Worm (Caenorhabditis elegans) whole organism, young adult: Measurements from ENCODE around the gene ubc-22.

Source experiments
- B0019.2 ChIP-seq: fragments of 200-800 bp; sonication (Bioruptor generic); conservative IDR thresholded peaks from 2 replicates; pipeline ENCODE4 v1.3.6; 2022; ENCODE audit warnings: missing genetic modification reagents, missing genetic modification characterization, missing compliant biosample characterization
- B0261.1 ChIP-seq: sonication (generic microtip); optimal IDR thresholded peaks from 2 replicates; lab custom pipeline; 2016; ENCODE audit warnings: mild to moderate bottlenecking, missing genetic modification characterization, moderate library complexity, missing compliant biosample characterization
- D2030.7 ChIP-seq: fragments of 200-800 bp; sonication (Bioruptor generic); IDR thresholded peaks from 2 replicates; pipeline ENCODE4 v1.3.6; 2022; ENCODE audit warnings: missing genetic modification reagents, missing genetic modification characterization, missing compliant biosample characterization
- F23B12.7 ChIP-seq: sonication (generic microtip); optimal IDR thresholded peaks from 2 replicates; lab custom pipeline; 2017; ENCODE audit warnings: missing genetic modification characterization, mild to moderate bottlenecking, missing compliant biosample characterization, antibody characterized with exemption, moderate library complexity; ENCODE audit not compliant: insufficient read depth
- F37B4.10 ChIP-seq: fragments of 200-800 bp; sonication (Bioruptor generic); IDR thresholded peaks from 2 replicates; pipeline ENCODE4 v1.3.6; 2022; ENCODE audit warnings: missing genetic modification characterization, missing compliant biosample characterization
- F39B2.1 ChIP-seq: fragments of 200-800 bp; sonication (Bioruptor generic); IDR thresholded peaks from 2 replicates; pipeline ENCODE4 v1.3.6; 2022; ENCODE audit warnings: missing genetic modification reagents, missing genetic modification characterization, missing compliant biosample characterization
- F57A8.1 ChIP-seq: fragments of 200-800 bp; sonication (Bioruptor generic); optimal IDR thresholded peaks from 2 replicates; lab custom pipeline; 2018; ENCODE audit warnings: mild to moderate bottlenecking, missing genetic modification characterization, moderate library complexity, missing compliant biosample characterization
- F57C9.4 ChIP-seq: sonication (generic microtip); optimal IDR thresholded peaks from 2 replicates; lab custom pipeline; 2017; ENCODE audit warnings: mild to moderate bottlenecking, missing genetic modification characterization, missing compliant biosample characterization
- K12H6.12 ChIP-seq: fragments of 200-800 bp; sonication (Bioruptor generic); optimal IDR thresholded peaks from 2 replicates; lab custom pipeline; 2018; ENCODE audit warnings: mild to moderate bottlenecking, missing genetic modification characterization, missing compliant biosample characterization
- Y53F4B.3 ChIP-seq: fragments of 200-800 bp; sonication (Bioruptor generic); IDR thresholded peaks from 2 replicates; pipeline ENCODE4 v1.3.6; 2022; ENCODE audit warnings: missing genetic modification reagents, missing genetic modification characterization, missing compliant biosample characterization
- Y67H2A.10 ChIP-seq: fragments of 200-800 bp; sonication (Bioruptor generic); conservative IDR thresholded peaks from 2 replicates; pipeline ENCODE4 v1.3.6; 2022; ENCODE audit warnings: missing genetic modification reagents, missing genetic modification characterization, missing compliant biosample characterization
- Y95B8A.8 ChIP-seq: fragments of 200-800 bp; sonication (Bioruptor generic); IDR thresholded peaks from 2 replicates; pipeline ENCODE4 v1.3.6; 2022; ENCODE audit warnings: missing genetic modification reagents, missing genetic modification characterization, missing compliant biosample characterization
- ZK185.1 ChIP-seq: sonication (generic microtip); optimal IDR thresholded peaks from 2 replicates; lab custom pipeline; 2016; ENCODE audit warnings: mild to moderate bottlenecking, missing genetic modification characterization, missing compliant biosample characterization; ENCODE audit not compliant: poor library complexity, severe bottlenecking
- atf-7 ChIP-seq: sonication (generic microtip); optimal IDR thresholded peaks from 2 replicates; lab custom pipeline; 2017; ENCODE audit warnings: mild to moderate bottlenecking, missing genetic modification characterization, missing compliant biosample characterization
- athp-1 ChIP-seq: sonication (generic microtip); optimal IDR thresholded peaks from 2 replicates; lab custom pipeline; 2017; ENCODE audit warnings: mild to moderate bottlenecking, missing genetic modification characterization, missing compliant biosample characterization
- attf-3 ChIP-seq: fragments of 200-800 bp; sonication (Bioruptor generic); conservative IDR thresholded peaks from 2 replicates; pipeline ENCODE4 v1.3.6; 2022; ENCODE audit warnings: missing genetic modification reagents, missing genetic modification characterization, missing compliant biosample characterization
- ccch-3 ChIP-seq: fragments of 200-800 bp; sonication (Bioruptor generic); optimal IDR thresholded peaks from 2 replicates; lab custom pipeline; 2018; ENCODE audit warnings: mild to moderate bottlenecking, missing genetic modification characterization, missing compliant biosample characterization
- cebp-1 ChIP-seq, 2 experiments: fragments of 200-800 bp in 1 of 2; sonication (Bioruptor generic) in 1 of 2; sonication (generic microtip) in 1 of 2; IDR thresholded peaks in 1 of 2; optimal IDR thresholded peaks in 1 of 2; 2 replicates each; pipeline versions ENCODE4 v1.3.6 to Lab custom; 2017 to 2022; ENCODE audit warnings: missing compliant biosample characterization in 2 of 2, missing genetic modification characterization in 2 of 2, mild to moderate bottlenecking in 1 of 2, missing genetic modification reagents in 1 of 2, moderate library complexity in 1 of 2
- cebp-2 ChIP-seq: fragments of 200-800 bp; sonication (Bioruptor generic); IDR thresholded peaks from 2 replicates; pipeline ENCODE4 v1.3.6; 2022; ENCODE audit warnings: missing genetic modification characterization, missing compliant biosample characterization
- ceh-100 ChIP-seq: fragments of 200-800 bp; sonication (Bioruptor generic); IDR thresholded peaks from 2 replicates; pipeline ENCODE4 v1.3.6; 2022; ENCODE audit warnings: missing genetic modification reagents, missing genetic modification characterization, missing compliant biosample characterization
- ceh-27 ChIP-seq: fragments of 200-800 bp; sonication (Bioruptor generic); optimal IDR thresholded peaks from 2 replicates; lab custom pipeline; 2018; ENCODE audit warnings: mild to moderate bottlenecking, missing genetic modification characterization, moderate library complexity, missing compliant biosample characterization
- ceh-58 ChIP-seq: fragments of 200-800 bp; sonication (Bioruptor generic); IDR thresholded peaks from 2 replicates; pipeline ENCODE4 v1.3.6; 2022; ENCODE audit warnings: missing genetic modification characterization, missing compliant biosample characterization
- ceh-79 ChIP-seq: sonication (generic microtip); optimal IDR thresholded peaks from 2 replicates; lab custom pipeline; 2017; ENCODE audit warnings: mild to moderate bottlenecking, missing genetic modification characterization, missing compliant biosample characterization
- die-1 ChIP-seq: sonication (generic microtip); optimal IDR thresholded peaks from 2 replicates; lab custom pipeline; 2016; ENCODE audit warnings: missing genotype, mild to moderate bottlenecking, missing genetic modification characterization, missing compliant biosample characterization
- egl-44 ChIP-seq: fragments of 200-800 bp; sonication (Bioruptor generic); IDR thresholded peaks from 2 replicates; pipeline ENCODE4 v1.3.6; 2022; ENCODE audit warnings: missing genetic modification reagents, missing genetic modification characterization, missing compliant biosample characterization
- egrh-3 ChIP-seq: fragments of 200-800 bp; sonication (Bioruptor generic); IDR thresholded peaks from 2 replicates; pipeline ENCODE4 v1.3.6; 2022; ENCODE audit warnings: missing genetic modification reagents, missing genetic modification characterization, missing compliant biosample characterization
- ets-4 ChIP-seq: fragments of 200-800 bp; sonication (Bioruptor generic); optimal IDR thresholded peaks from 2 replicates; lab custom pipeline; 2018; ENCODE audit warnings: mild to moderate bottlenecking, missing genetic modification characterization, missing compliant biosample characterization
- fkh-3 ChIP-seq: sonication (generic microtip); optimal IDR thresholded peaks from 2 replicates; lab custom pipeline; 2016; ENCODE audit warnings: mild to moderate bottlenecking, missing genetic modification characterization, missing compliant biosample characterization
- gei-17 ChIP-seq: fragments of 200-800 bp; sonication (Bioruptor generic); optimal IDR thresholded peaks from 2 replicates; lab custom pipeline; 2018; ENCODE audit warnings: mild to moderate bottlenecking, missing genetic modification characterization, missing compliant biosample characterization
- him-1 ChIP-seq: sonication (generic microtip); optimal IDR thresholded peaks from 2 replicates; lab custom pipeline; 2016; ENCODE audit warnings: missing genotype, missing genetic modification reagents, missing genetic modification characterization, missing compliant biosample characterization
- hmg-1.2 ChIP-seq: fragments of 200-800 bp; sonication (Bioruptor generic); IDR thresholded peaks from 2 replicates; pipeline ENCODE4 v1.3.6; 2022; ENCODE audit warnings: missing genetic modification reagents, missing genetic modification characterization, missing compliant biosample characterization
- let-607 ChIP-seq, 2 experiments: fragments of 200-800 bp in 1 of 2; sonication (Bioruptor generic) in 1 of 2; sonication (generic microtip) in 1 of 2; optimal IDR thresholded peaks; 2 replicates each; lab custom pipeline; 2016 to 2018; ENCODE audit warnings: mild to moderate bottlenecking in 2 of 2, missing compliant biosample characterization in 2 of 2, missing genetic modification characterization in 2 of 2, moderate library complexity in 2 of 2, missing genotype in 1 of 2
- lin-26 ChIP-seq: fragments of 200-800 bp; sonication (Bioruptor generic); IDR thresholded peaks from 2 replicates; pipeline ENCODE4 v1.3.6; 2022; ENCODE audit warnings: missing genetic modification reagents, missing genetic modification characterization, missing compliant biosample characterization
- lin-35 ChIP-seq, 3 experiments: fragments of 150-350 bp in 2 of 3; sonication (generic microtip) in 1 of 3; optimal IDR thresholded peaks; 2 replicates each; lab custom pipeline; 2014 to 2018; ENCODE audit warnings: missing biosample characterization in 3 of 3, missing genetic modification characterization in 3 of 3, missing genetic modification reagents in 3 of 3
- lin-54 ChIP-seq: fragments of 200-800 bp; sonication (Bioruptor generic); optimal IDR thresholded peaks from 2 replicates; lab custom pipeline; 2018; ENCODE audit warnings: mild to moderate bottlenecking, missing genetic modification characterization, missing compliant biosample characterization
- mxl-1 ChIP-seq: sonication (generic microtip); optimal IDR thresholded peaks from 2 replicates; lab custom pipeline; 2016; ENCODE audit warnings: missing genetic modification characterization, missing compliant biosample characterization
- nfya-2 ChIP-seq: fragments of 200-800 bp; sonication (Bioruptor generic); IDR thresholded peaks from 2 replicates; pipeline ENCODE4 v1.3.6; 2022; ENCODE audit warnings: missing genetic modification reagents, missing genetic modification characterization, missing compliant biosample characterization
- nfyb-1 ChIP-seq: fragments of 200-800 bp; sonication (Bioruptor generic); IDR thresholded peaks from 2 replicates; pipeline ENCODE4 v1.3.6; 2022; ENCODE audit warnings: missing genetic modification reagents, missing genetic modification characterization, missing compliant biosample characterization
- nhr-179 ChIP-seq: sonication (generic microtip); optimal IDR thresholded peaks from 2 replicates; lab custom pipeline; 2016; ENCODE audit warnings: mild to moderate bottlenecking, missing genetic modification characterization, missing compliant biosample characterization
- nhr-27 ChIP-seq: fragments of 200-800 bp; sonication (Bioruptor generic); optimal IDR thresholded peaks from 2 replicates; lab custom pipeline; 2018; ENCODE audit warnings: mild to moderate bottlenecking, missing genetic modification characterization, moderate library complexity, missing compliant biosample characterization
- nhr-80 ChIP-seq: sonication (generic microtip); optimal IDR thresholded peaks from 2 replicates; lab custom pipeline; 2016; ENCODE audit warnings: missing genetic modification characterization, missing compliant biosample characterization
- rec-8 ChIP-seq, 2 experiments: sonication (generic microtip); optimal IDR thresholded peaks; 2 replicates each; lab custom pipeline; 2016; ENCODE audit warnings: mild to moderate bottlenecking in 2 of 2, missing genetic modification characterization in 2 of 2, missing genetic modification reagents in 2 of 2, missing genotype in 2 of 2, missing biosample characterization in 1 of 2, missing compliant biosample characterization in 1 of 2, moderate library complexity in 1 of 2
- snpc-1.3 ChIP-seq: sonication (generic microtip); optimal IDR thresholded peaks from 2 replicates; lab custom pipeline; 2017; ENCODE audit warnings: missing genetic modification characterization, mild to moderate bottlenecking, missing compliant biosample characterization, antibody characterized with exemption, moderate library complexity, missing genotype, missing genetic modification reagents; ENCODE audit not compliant: insufficient read depth
- zim-3 ChIP-seq: sonication (generic microtip); optimal IDR thresholded peaks from 2 replicates; lab custom pipeline; 2017; ENCODE audit warnings: mild to moderate bottlenecking, missing genetic modification characterization, moderate library complexity, missing compliant biosample characterization
- ztf-18 ChIP-seq: sonication (generic microtip); optimal IDR thresholded peaks from 2 replicates; lab custom pipeline; 2016; ENCODE audit warnings: missing genotype, mild to moderate bottlenecking, missing genetic modification characterization, missing compliant biosample characterization
- ztf-26 ChIP-seq: sonication (generic microtip); optimal IDR thresholded peaks from 2 replicates; lab custom pipeline; 2017; ENCODE audit warnings: missing genetic modification characterization, missing compliant biosample characterization
- ztf-6 ChIP-seq: fragments of 200-800 bp; sonication (Bioruptor generic); IDR thresholded peaks from 2 replicates; pipeline ENCODE4 v1.3.6; 2022; ENCODE audit warnings: missing genetic modification reagents, missing genetic modification characterization, missing compliant biosample characterization

ubc-22 gene

DNA sequence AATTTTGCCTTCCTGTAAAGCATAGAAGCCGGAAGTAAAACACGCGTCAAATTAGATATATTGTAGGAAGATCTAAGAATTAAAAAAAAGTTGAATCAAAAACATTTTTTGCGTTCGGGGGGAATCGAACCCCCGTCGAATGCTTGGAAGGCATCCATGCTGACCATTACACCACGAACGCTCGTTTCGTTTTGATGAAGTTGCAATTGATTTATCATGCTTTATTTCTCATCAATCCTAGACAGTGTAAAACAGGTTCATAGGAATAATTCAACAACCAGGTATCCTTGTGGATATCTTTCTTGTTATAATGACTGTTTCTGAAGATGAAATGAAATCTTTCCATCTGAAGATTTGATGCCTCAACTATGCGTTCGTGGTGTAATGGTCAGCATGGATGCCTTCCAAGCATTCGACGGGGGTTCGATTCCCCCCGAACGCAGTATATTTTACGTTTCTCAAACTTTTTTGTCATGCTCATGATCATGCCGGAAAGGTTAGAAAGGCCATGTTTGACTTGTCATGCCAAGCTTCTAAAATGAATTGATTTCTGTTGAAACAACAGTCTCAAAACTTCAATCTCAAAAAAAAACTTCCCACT is 49.0 kb downstream of the ubc-22 start (continued):
- no peak for TF ChIP-seq gei-17 (GFP tag; lab: Kevin White, UChicago)
- no peak for TF ChIP-seq cebp-1 (GFP tag; IDR thresholded peaks at IDR 0.05; lab: Robert Waterston, UW)
- TF ChIP-seq cebp-1 (tag; optimal IDR thresholded peaks at IDR 0.05; lab: Kevin White, UChicago) = peak; percentile 29
- no peak for TF ChIP-seq Y67H2A.10 (GFP tag; lab: Robert Waterston, UW)
- peak; percentile 26 for TF ChIP-seq nhr-80 (tag; lab: Kevin White, UChicago)
- peak; percentile 24 for TF ChIP-seq him-1 (tag; lab: Kevin White, UChicago)
- peak in 1 of 2 experiments; percentile 43 for TF ChIP-seq let-607 (tag; optimal IDR thresholded peaks at IDR 0.05; lab: Kevin White, UChicago)
- no peak for TF ChIP-seq egrh-3
- 0 out of 2 replicates have a peak, but pooled peaks have one; percentile 36 for TF ChIP-seq D2030.7 (GFP tag; lab: Robert Waterston, UW)
- no peak for TF ChIP-seq mxl-1 (tag; lab: Kevin White, UChicago)
- no peak for TF ChIP-seq F39B2.1 (GFP tag; lab: Robert Waterston, UW)
- no peak for TF ChIP-seq lin-54 (GFP tag; lab: Kevin White, UChicago)
- TF ChIP-seq Y53F4B.3 (GFP tag; lab: Robert Waterston, UW) = no peak
- no peak for TF ChIP-seq attf-3 (GFP tag; lab: Robert Waterston, UW)
- TF ChIP-seq rec-8 (tag; optimal IDR thresholded peaks at IDR 0.05; lab: Kevin White, UChicago) = no peak
- TF ChIP-seq egl-44 (GFP tag; lab: Robert Waterston, UW) = no peak
- TF ChIP-seq ceh-27 (GFP tag; lab: Kevin White, UChicago) = no peak
- TF ChIP-seq die-1 (tag; lab: Kevin White, UChicago) = peak; percentile 75
- peak; percentile 56 for TF ChIP-seq hmg-1.2
- TF ChIP-seq ztf-6 (GFP tag; lab: Robert Waterston, UW) = no peak
- TF ChIP-seq fkh-3 (tag; lab: Kevin White, UChicago) = no peak
- TF ChIP-seq nfya-2 (GFP tag; lab: Robert Waterston, UW) = no peak
- TF ChIP-seq lin-35 (GFP tag; optimal IDR thresholded peaks at IDR 0.05; lab: Kevin White, UChicago) = no peak
- peak; percentile 89 for TF ChIP-seq lin-26 (GFP tag; lab: Robert Waterston, UW)
- TF ChIP-seq ztf-26 (tag; lab: Kevin White, UChicago) = peak; percentile 22
- no peak for TF ChIP-seq F57A8.1 (GFP tag; lab: Kevin White, UChicago)
- TF ChIP-seq B0019.2 (GFP tag; lab: Robert Waterston, UW) = no peak
- peak; percentile 9 for TF ChIP-seq F23B12.7 (tag; lab: Kevin White, UChicago)
- no peak for TF ChIP-seq snpc-1.3 (tag; lab: Kevin White, UChicago)
- no peak for TF ChIP-seq F57C9.4
- no peak for TF ChIP-seq ets-4 (GFP tag; lab: Kevin White, UChicago)
- TF ChIP-seq ztf-18 = peak; percentile 49
- TF ChIP-seq athp-1 (tag; lab: Kevin White, UChicago) = no peak
- no peak for TF ChIP-seq Y95B8A.8 (GFP tag; lab: Robert Waterston, UW)
- TF ChIP-seq nhr-27 (tag; lab: Kevin White, UChicago) = no peak
- TF ChIP-seq ceh-58 = no peak
- no peak for TF ChIP-seq cebp-2 (GFP tag; lab: Robert Waterston, UW)
- peak; percentile 56 for TF ChIP-seq ZK185.1 (tag; lab: Kevin White, UChicago)
- TF ChIP-seq ceh-79 (tag; lab: Kevin White, UChicago) = no peak
- TF ChIP-seq nfyb-1 (GFP tag; lab: Robert Waterston, UW) = 0 out of 2 replicates have a peak, but pooled peaks have one; percentile 43
- TF ChIP-seq nhr-179 (tag; lab: Kevin White, UChicago) = no peak
- no peak for TF ChIP-seq zim-3 (tag; lab: Kevin White, UChicago)
- TF ChIP-seq ccch-3 (GFP tag; lab: Kevin White, UChicago) = no peak
- TF ChIP-seq K12H6.12 (tag; lab: Kevin White, UChicago) = no peak
- TF ChIP-seq B0261.1 (tag; lab: Kevin White, UChicago) = peak; percentile 75
- TF ChIP-seq F37B4.10 = no peak
- TF ChIP-seq ceh-100 (GFP tag; lab: Robert Waterston, UW) = no peak
- peak; percentile 19 for TF ChIP-seq atf-7 (tag; lab: Kevin White, UChicago)
